Fruit fly (Drosophila melanogaster): ENCODE data around the gene CG31287.
A peak's percentile ranks its signal among the peaks of the same experiment; 100 is the strongest.

- TF ChIP-seq CG11902 (GFP tag; optimal IDR thresholded peaks at IDR 0.05) (no peak), Blimp-1 (GFP tag; optimal IDR thresholded peaks at IDR 0.05) (no peak), CG3919 (GFP tag; optimal IDR thresholded peaks at IDR 0.05) (peak; percentile 87), CG8632 (GFP tag; optimal IDR thresholded peaks at IDR 0.05) (no peak)
Measured at dm6 chr3R:16206162-16206561, 3.0 kb downstream of the CG31287 start.

Data from whole organism, prepupa.